Worm (Caenorhabditis elegans) whole organism, L3 larva: ENCODE measurements around the gene rbm-42.

Experiments
- R02D3.7 ChIP-seq: fragments of 150-350 bp; optimal IDR thresholded peaks from 2 replicates; lab custom pipeline; 2014; ENCODE audit warnings: missing biosample characterization, missing genetic modification characterization
- ceh-16 ChIP-seq: sonication (generic microtip); optimal IDR thresholded peaks from 2 replicates; lab custom pipeline; 2017; ENCODE audit warnings: missing biosample characterization, missing genetic modification characterization
- elt-1 ChIP-seq: fragments of 150-350 bp; optimal IDR thresholded peaks from 2 replicates; lab custom pipeline; 2014; ENCODE audit warnings: missing biosample characterization, missing genetic modification characterization
- nhr-11 ChIP-seq: fragments of 150-350 bp; optimal IDR thresholded peaks from 2 replicates; lab custom pipeline; 2014; ENCODE audit warnings: missing biosample characterization, missing genetic modification characterization
- snpc-4 ChIP-seq: fragments of 150-350 bp; optimal IDR thresholded peaks from 2 replicates; lab custom pipeline; 2014; ENCODE audit warnings: missing biosample characterization, missing genetic modification characterization
- ztf-11 ChIP-seq: fragments of 150-350 bp; optimal IDR thresholded peaks from 2 replicates; lab custom pipeline; 2014; ENCODE audit warnings: missing biosample characterization, missing genetic modification characterization
- ztf-4 ChIP-seq: fragments of 150-350 bp; optimal IDR thresholded peaks from 2 replicates; lab custom pipeline; 2014; ENCODE audit warnings: missing biosample characterization, missing genetic modification characterization

DNA sequence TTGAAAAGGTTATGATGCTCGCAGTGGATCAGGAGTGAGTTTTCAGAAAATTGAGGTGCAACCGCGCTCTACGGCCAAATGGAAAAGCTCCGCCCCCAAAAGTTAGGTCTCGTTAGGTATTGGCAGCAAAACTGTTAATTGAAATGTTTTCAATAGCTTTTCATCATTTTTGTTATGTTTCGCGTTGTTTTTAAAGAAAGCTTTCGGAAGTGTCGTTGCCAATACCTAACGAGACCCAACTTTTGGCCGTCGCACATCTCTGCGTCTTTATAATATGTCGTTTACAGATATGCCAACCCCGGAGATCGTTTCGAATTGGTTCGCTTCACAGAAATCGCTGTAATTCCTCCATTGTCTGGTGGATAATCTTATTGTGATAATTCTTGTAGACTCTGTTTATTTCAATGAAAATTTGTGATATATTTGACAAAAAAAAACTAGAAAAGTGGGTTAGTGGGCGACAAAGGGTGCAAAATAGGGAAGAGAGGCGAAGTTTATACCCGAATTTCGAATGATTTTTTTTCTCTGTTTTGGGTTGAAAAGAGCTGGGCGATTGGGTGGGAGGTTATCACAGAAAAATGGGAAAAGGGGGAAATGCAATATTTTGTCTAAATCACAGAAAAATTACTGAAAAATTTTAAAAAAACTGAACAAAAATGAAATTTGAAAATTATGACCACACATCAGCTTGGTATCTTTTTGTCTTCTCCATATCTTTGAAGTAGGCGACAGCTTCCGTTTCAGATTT lies 43.4 kb upstream of the rbm-42 start:
- TF ChIP-seq ceh-16 (tag; lab: Kevin White, UChicago) (no peak), ztf-11 (tag; lab: Kevin White, UChicago) (no peak), nhr-11 (tag; lab: Kevin White, UChicago) (no peak), elt-1 (tag; lab: Kevin White, UChicago) (no peak), ztf-4 (tag; lab: Kevin White, UChicago) (no peak), R02D3.7 (tag; lab: Kevin White, UChicago) (no peak), snpc-4 (no peak)
